Worm (Caenorhabditis elegans) whole organism, late embryonic: Measurements from ENCODE around the gene F07C4.10.

Experiments used
- C08G9.2 ChIP-seq: sonication (generic microtip); optimal IDR thresholded peaks from 2 replicates; lab custom pipeline; 2016; ENCODE audit warnings: mild to moderate bottlenecking, missing genetic modification characterization, moderate library complexity, missing compliant biosample characterization
- C38D4.7 ChIP-seq: fragments of 200-800 bp; sonication (Bioruptor generic); optimal IDR thresholded peaks from 2 replicates; lab custom pipeline; 2018; ENCODE audit warnings: mild to moderate bottlenecking, missing genetic modification characterization, moderate library complexity, missing compliant biosample characterization
- K02D7.2 ChIP-seq: sonication (generic microtip); optimal IDR thresholded peaks from 2 replicates; lab custom pipeline; 2017; ENCODE audit warnings: mild to moderate bottlenecking, missing genetic modification characterization, missing compliant biosample characterization
- Y22D7AL.16 ChIP-seq: sonication (generic microtip); optimal IDR thresholded peaks from 2 replicates; lab custom pipeline; 2016; ENCODE audit warnings: missing genetic modification characterization, missing compliant biosample characterization
- ahr-1 ChIP-seq: sonication (generic microtip); optimal IDR thresholded peaks from 2 replicates; lab custom pipeline; 2016; ENCODE audit warnings: missing genetic modification characterization, missing compliant biosample characterization
- ama-1 ChIP-seq: fragments of 150-350 bp; optimal IDR thresholded peaks from 2 replicates; lab custom pipeline; 2014
- ceh-19 ChIP-seq: fragments of 200-800 bp; sonication (Bioruptor generic); optimal IDR thresholded peaks from 2 replicates; lab custom pipeline; 2018; ENCODE audit warnings: mild to moderate bottlenecking, missing genetic modification characterization, missing compliant biosample characterization
- ceh-2 ChIP-seq: sonication (generic microtip); optimal IDR thresholded peaks from 2 replicates; lab custom pipeline; 2016; ENCODE audit warnings: missing genotype, missing genetic modification characterization, missing compliant biosample characterization
- ceh-24 ChIP-seq: sonication (generic microtip); optimal IDR thresholded peaks from 2 replicates; lab custom pipeline; 2016; ENCODE audit warnings: mild to moderate bottlenecking, missing genetic modification characterization, missing compliant biosample characterization
- ceh-30 ChIP-seq: fragments of 150-350 bp; optimal IDR thresholded peaks from 2 replicates; lab custom pipeline; 2014; ENCODE audit warnings: missing biosample characterization, missing genetic modification characterization
- ceh-31 ChIP-seq: sonication (generic microtip); optimal IDR thresholded peaks from 2 replicates; lab custom pipeline; 2016; ENCODE audit warnings: missing genetic modification characterization, missing compliant biosample characterization
- ceh-34 ChIP-seq: sonication (generic microtip); optimal IDR thresholded peaks from 2 replicates; lab custom pipeline; 2016; ENCODE audit warnings: mild to moderate bottlenecking, missing genetic modification characterization, missing compliant biosample characterization
- ceh-45 ChIP-seq: fragments of 200-800 bp; sonication (Bioruptor generic); IDR thresholded peaks from 2 replicates; pipeline ENCODE4 v1.3.6; 2022; ENCODE audit warnings: missing genetic modification reagents, missing genetic modification characterization, missing compliant biosample characterization
- ceh-48 ChIP-seq: sonication (generic microtip); optimal IDR thresholded peaks from 2 replicates; lab custom pipeline; 2016; ENCODE audit warnings: missing genetic modification characterization, inconsistent platforms, missing compliant biosample characterization
- ceh-9 ChIP-seq: sonication (generic microtip); optimal IDR thresholded peaks from 2 replicates; lab custom pipeline; 2016; ENCODE audit warnings: mild to moderate bottlenecking, missing genetic modification characterization, inconsistent platforms, missing compliant biosample characterization
- che-1 ChIP-seq: sonication (generic microtip); optimal IDR thresholded peaks from 2 replicates; lab custom pipeline; 2016; ENCODE audit warnings: mild to moderate bottlenecking, missing genetic modification characterization, missing compliant biosample characterization
- dmd-4 ChIP-seq: sonication (generic microtip); optimal IDR thresholded peaks from 2 replicates; lab custom pipeline; 2016; ENCODE audit warnings: borderline replicate concordance, missing genetic modification characterization, missing compliant biosample characterization
- dve-1 ChIP-seq: sonication (generic microtip); optimal IDR thresholded peaks from 2 replicates; lab custom pipeline; 2017; ENCODE audit warnings: antibody characterized with exemption, mild to moderate bottlenecking, missing genetic modification characterization, missing compliant biosample characterization
- elt-4 ChIP-seq: sonication (generic microtip); optimal IDR thresholded peaks from 2 replicates; lab custom pipeline; 2016; ENCODE audit warnings: missing genetic modification characterization, missing compliant biosample characterization
- eyg-1 ChIP-seq: sonication (generic microtip); optimal IDR thresholded peaks from 2 replicates; lab custom pipeline; 2016; ENCODE audit warnings: missing genotype, missing genetic modification characterization, missing compliant biosample characterization
- fax-1 ChIP-seq: sonication (generic microtip); optimal IDR thresholded peaks from 2 replicates; lab custom pipeline; 2016; ENCODE audit warnings: missing genotype, missing genetic modification characterization, missing compliant biosample characterization
- fkh-10 ChIP-seq: fragments of 150-350 bp; optimal IDR thresholded peaks from 2 replicates; lab custom pipeline; 2014; ENCODE audit warnings: missing biosample characterization, missing genetic modification reagents, missing genetic modification characterization
- gmeb-2 ChIP-seq: sonication (generic microtip); optimal IDR thresholded peaks from 2 replicates; lab custom pipeline; 2016; ENCODE audit warnings: missing genetic modification characterization, inconsistent platforms, missing compliant biosample characterization
- hlh-15 ChIP-seq: sonication (generic microtip); optimal IDR thresholded peaks from 2 replicates; lab custom pipeline; 2016; ENCODE audit warnings: missing genetic modification characterization, missing compliant biosample characterization
- lin-11 ChIP-seq: fragments of 200-800 bp; sonication (Bioruptor generic); optimal IDR thresholded peaks from 2 replicates; lab custom pipeline; 2018; ENCODE audit warnings: mild to moderate bottlenecking, missing genetic modification characterization, missing compliant biosample characterization
- mec-3 ChIP-seq: sonication (generic microtip); optimal IDR thresholded peaks from 2 replicates; lab custom pipeline; 2016; ENCODE audit warnings: borderline replicate concordance, missing genetic modification characterization, missing compliant biosample characterization
- nhr-232 ChIP-seq: sonication (generic microtip); optimal IDR thresholded peaks from 2 replicates; lab custom pipeline; 2016; ENCODE audit warnings: missing genetic modification characterization, missing compliant biosample characterization
- odd-2 ChIP-seq: sonication (generic microtip); optimal IDR thresholded peaks from 2 replicates; lab custom pipeline; 2017; ENCODE audit warnings: antibody characterized with exemption, mild to moderate bottlenecking, missing genetic modification characterization, missing compliant biosample characterization
- pag-3 ChIP-seq: sonication (generic microtip); optimal IDR thresholded peaks from 2 replicates; lab custom pipeline; 2016; ENCODE audit warnings: missing compliant biosample characterization, missing genetic modification characterization, borderline replicate concordance
- pat-9 ChIP-seq: fragments of 200-800 bp; sonication (Bioruptor generic); optimal IDR thresholded peaks from 2 replicates; lab custom pipeline; 2018; ENCODE audit warnings: mild to moderate bottlenecking, missing genetic modification characterization, moderate library complexity, missing compliant biosample characterization
- pax-1 ChIP-seq: fragments of 150-350 bp; optimal IDR thresholded peaks from 2 replicates; lab custom pipeline; 2014; ENCODE audit warnings: missing biosample characterization, missing genetic modification characterization
- pqm-1 ChIP-seq: sonication (generic microtip); optimal IDR thresholded peaks from 2 replicates; lab custom pipeline; 2016; ENCODE audit warnings: missing genetic modification characterization, missing compliant biosample characterization
- ref-2 ChIP-seq: sonication (generic microtip); optimal IDR thresholded peaks from 2 replicates; lab custom pipeline; 2016; ENCODE audit warnings: missing genetic modification characterization, missing compliant biosample characterization
- sdc-2 ChIP-seq: sonication (generic microtip); optimal IDR thresholded peaks from 2 replicates; lab custom pipeline; 2016; ENCODE audit warnings: missing genotype, missing genetic modification characterization, missing compliant biosample characterization
- sox-2 ChIP-seq: fragments of 200-800 bp; sonication (Bioruptor generic); IDR thresholded peaks from 2 replicates; pipeline ENCODE4 v1.3.6; 2022; ENCODE audit warnings: missing genetic modification reagents, missing genetic modification characterization, missing compliant biosample characterization
- sox-4 ChIP-seq: sonication (generic microtip); optimal IDR thresholded peaks from 2 replicates; lab custom pipeline; 2017; ENCODE audit warnings: mild to moderate bottlenecking, missing genetic modification characterization, inconsistent platforms, missing compliant biosample characterization
- zip-5 ChIP-seq: sonication (generic microtip); optimal IDR thresholded peaks from 2 replicates; lab custom pipeline; 2016; ENCODE audit warnings: missing genetic modification characterization, missing compliant biosample characterization
- ztf-16 ChIP-seq: sonication (generic microtip); optimal IDR thresholded peaks from 2 replicates; lab custom pipeline; 2017; ENCODE audit warnings: missing genetic modification characterization, missing compliant biosample characterization

The F07C4.10 gene

DNA sequence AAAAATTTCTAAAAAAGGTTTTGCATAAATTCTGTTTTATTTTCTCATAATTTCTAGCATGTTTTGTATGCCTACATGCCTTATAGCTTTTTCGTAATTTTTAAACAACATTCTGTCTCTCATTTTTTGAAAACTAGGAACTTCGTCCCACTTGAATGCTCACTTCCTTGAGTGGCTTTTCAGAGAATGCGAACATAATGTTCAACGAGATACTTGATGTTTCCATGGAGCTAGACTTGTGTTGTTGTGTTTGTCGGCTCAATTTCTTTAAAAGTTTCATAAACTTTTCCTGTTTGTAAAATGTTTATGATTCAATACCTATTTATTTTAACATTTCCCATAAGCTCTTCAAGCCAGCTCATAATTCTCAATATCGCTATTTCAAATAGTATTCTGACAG is 34.8 kb downstream of the F07C4.10 start, which contains the start of gene clec-213:
Gene clec-213, plus strand, starts transcription at position 301 of the 400 bp plus-strand sequence.
- no peak for TF ChIP-seq che-1 (tag; lab: Kevin White, UChicago)
- no peak for TF ChIP-seq ceh-19 (GFP tag; lab: Kevin White, UChicago)
- no peak for TF ChIP-seq mec-3 (tag; lab: Kevin White, UChicago)
- TF ChIP-seq nhr-232 (tag; lab: Kevin White, UChicago) = no peak
- no peak for TF ChIP-seq sdc-2
- TF ChIP-seq Y22D7AL.16 (tag; lab: Kevin White, UChicago) = no peak
- no peak for TF ChIP-seq pqm-1 (tag; lab: Kevin White, UChicago)
- no peak for TF ChIP-seq ceh-2
- no peak for TF ChIP-seq lin-11 (tag; lab: Kevin White, UChicago)
- TF ChIP-seq fkh-10 (GFP tag; lab: Kevin White, UChicago) = no peak
- no peak for TF ChIP-seq pat-9 (tag; lab: Kevin White, UChicago)
- TF ChIP-seq ahr-1 (tag; lab: Kevin White, UChicago) = no peak
- TF ChIP-seq ztf-16 (tag; lab: Kevin White, UChicago) = no peak
- no peak for TF ChIP-seq pax-1 (tag; lab: Kevin White, UChicago)
- no peak for TF ChIP-seq ceh-34 (tag; lab: Kevin White, UChicago)
- no peak for TF ChIP-seq hlh-15 (tag; lab: Kevin White, UChicago)
- no peak for TF ChIP-seq dmd-4 (tag; lab: Kevin White, UChicago)
- TF ChIP-seq eyg-1 (tag; lab: Kevin White, UChicago) = no peak
- no peak for TF ChIP-seq gmeb-2 (tag; lab: Kevin White, UChicago)

DNA sequence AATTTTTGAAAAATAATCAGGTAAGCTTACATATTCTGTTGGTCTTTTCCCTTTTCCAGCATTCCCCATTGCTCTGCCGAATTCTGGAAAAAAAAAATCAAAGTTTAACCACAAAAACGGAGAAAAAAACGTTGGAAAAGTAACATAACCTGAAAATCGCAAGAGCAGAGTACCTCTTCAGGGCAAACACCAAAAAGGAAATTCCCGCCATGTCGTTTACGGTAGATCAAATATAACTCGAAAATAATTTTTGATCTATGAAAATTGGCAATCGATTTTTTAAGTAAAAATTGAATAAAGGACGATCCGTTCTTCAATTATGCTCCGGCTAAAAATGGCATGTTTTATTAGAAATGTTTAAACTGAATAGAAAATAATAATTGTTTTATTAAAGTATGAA is 36.3 kb downstream of the F07C4.10 start, which contains the start of gene C50E3.11:
Gene C50E3.11, minus strand, starts transcription at position 83 of the 400 bp plus-strand sequence.
- no peak for TF ChIP-seq ceh-34 (tag; lab: Kevin White, UChicago)
- TF ChIP-seq nhr-232 (tag; lab: Kevin White, UChicago) = no peak
- no peak for TF ChIP-seq lin-11 (tag; lab: Kevin White, UChicago)
- TF ChIP-seq pqm-1 (tag; lab: Kevin White, UChicago) = no peak
- no peak for TF ChIP-seq ceh-45 (GFP tag; lab: Robert Waterston, UW)
- TF ChIP-seq ceh-31 (tag; lab: Kevin White, UChicago) = no peak
- no peak for TF ChIP-seq zip-5
- no peak for TF ChIP-seq C38D4.7 (GFP tag; lab: Kevin White, UChicago)
- no peak for TF ChIP-seq ceh-30 (tag; lab: Kevin White, UChicago)
- no peak for TF ChIP-seq pag-3 (tag; lab: Kevin White, UChicago)

DNA sequence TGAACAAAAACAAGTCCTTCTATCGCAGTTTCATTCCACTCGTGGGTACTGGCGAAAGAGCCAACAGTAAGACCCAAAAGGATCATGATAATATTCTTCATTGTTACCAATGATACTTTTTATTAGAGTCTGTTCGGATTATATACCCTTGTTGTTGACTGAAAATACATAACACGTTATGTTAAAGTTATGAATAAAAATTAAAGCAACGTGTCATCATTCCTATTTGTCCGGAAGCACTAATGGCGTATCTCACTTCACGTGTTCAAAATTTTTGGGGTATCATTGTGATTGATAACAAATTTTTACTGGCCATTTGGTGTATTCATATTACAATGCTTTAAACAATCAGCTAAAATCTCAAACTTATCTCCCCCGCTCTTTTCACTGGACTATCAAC is 38.2 kb downstream of the F07C4.10 start, which contains the start of gene scl-26:
Gene scl-26, minus strand, starts transcription at position 101 of the 400 bp plus-strand sequence.
- TF ChIP-seq elt-4 (tag; lab: Kevin White, UChicago) (no peak), odd-2 (no peak), eyg-1 (tag; lab: Kevin White, UChicago) (no peak), Y22D7AL.16 (tag; lab: Kevin White, UChicago) (no peak), K02D7.2 (tag; lab: Kevin White, UChicago) (no peak), ceh-48 (no peak), hlh-15 (tag; lab: Kevin White, UChicago) (no peak), lin-11 (tag; lab: Kevin White, UChicago) (no peak), dve-1 (tag; lab: Kevin White, UChicago) (no peak), zip-5 (no peak), sox-2 (GFP tag; lab: Robert Waterston, UW) (no peak), ahr-1 (tag; lab: Kevin White, UChicago) (no peak), ceh-19 (GFP tag; lab: Kevin White, UChicago) (no peak), fax-1 (tag; lab: Kevin White, UChicago) (no peak), pat-9 (tag; lab: Kevin White, UChicago) (no peak), sox-4 (tag; lab: Kevin White, UChicago) (no peak), C08G9.2 (tag; lab: Kevin White, UChicago) (no peak)

DNA sequence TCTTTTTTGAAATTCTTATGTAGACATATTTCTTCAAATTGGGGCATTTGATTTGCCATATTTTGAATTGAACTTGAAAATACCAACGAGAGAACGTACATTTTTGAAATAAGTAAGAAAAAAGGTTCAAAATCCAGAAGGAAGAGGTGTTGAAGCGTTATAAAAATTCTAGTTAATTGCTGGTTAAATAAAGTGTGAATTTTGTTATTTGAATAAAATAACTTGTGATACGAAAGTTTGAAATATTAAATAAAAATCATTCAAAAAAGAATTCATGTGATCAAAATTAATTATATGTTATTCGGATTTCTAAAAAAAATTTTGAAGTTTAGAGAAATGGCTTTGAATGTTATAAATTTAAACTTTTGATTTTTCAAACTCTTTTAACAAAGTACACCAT is 39.5 kb downstream of the F07C4.10 start, which contains the start of gene C50E3.9:
Gene C50E3.9, minus strand, starts transcription at position 101 of the 400 bp plus-strand sequence.
- no peak for TF ChIP-seq ceh-24
- no peak for TF ChIP-seq ama-1 (lab: Kevin White, UChicago)
- TF ChIP-seq ceh-9 (tag; lab: Kevin White, UChicago) = no peak
- no peak for TF ChIP-seq ref-2 (tag; lab: Kevin White, UChicago)
- no peak for TF ChIP-seq che-1 (tag; lab: Kevin White, UChicago)
- TF ChIP-seq C08G9.2 (tag; lab: Kevin White, UChicago) = no peak
- TF ChIP-seq pax-1 (tag; lab: Kevin White, UChicago) = no peak
- TF ChIP-seq sox-2 (GFP tag; lab: Robert Waterston, UW) = no peak
- TF ChIP-seq, all 69 proteins: peak for 0
